Worm (Caenorhabditis elegans): Measurements from ENCODE around the gene Y59C2A.3.

- TF ChIP-seq W03F9.2 (tag; optimal IDR thresholded peaks at IDR 0.05), result no peak
- TF ChIP-seq him-1 (tag; optimal IDR thresholded peaks at IDR 0.05), result no peak
- no peak for TF ChIP-seq dao-5 (tag; optimal IDR thresholded peaks at IDR 0.05)
These were observed 16.6 kb upstream of the Y59C2A.3 start for ce11 chrII:2236352-2236751.
